Fruit fly (Drosophila melanogaster): ENCODE results near the gene CG31751.

CG31751 gene

DNA sequence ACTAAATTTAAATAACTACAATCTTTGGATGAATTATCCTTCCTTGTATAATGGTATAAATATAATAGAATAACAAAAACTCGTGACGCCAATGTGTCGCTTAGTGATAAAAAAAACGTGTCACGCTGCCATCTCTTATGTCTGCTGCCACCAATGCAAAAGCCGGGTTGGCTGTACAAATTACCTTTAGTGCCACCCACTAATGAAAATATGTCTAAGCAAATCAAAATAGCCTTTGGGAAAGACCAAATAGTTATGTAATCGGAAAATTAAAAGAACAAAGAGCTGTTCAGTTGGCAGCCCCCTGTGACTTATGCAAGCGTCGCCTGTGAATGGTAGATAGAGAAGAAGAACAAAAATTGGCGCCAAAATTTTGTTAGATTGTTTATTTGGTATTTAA lies 12.4 kb downstream of the CG31751 start, which contains the start of gene CG10336 (continued):
- no peak for TF ChIP-seq Neu2 (GFP tag; optimal IDR thresholded peaks at IDR 0.05; ENCODE audit: borderline replicate concordance)
- no peak for TF ChIP-seq CG7786 (GFP tag; optimal IDR thresholded peaks at IDR 0.05)
- TF ChIP-seq bab2 (GFP tag; optimal IDR thresholded peaks at IDR 0.05) = no peak
- no peak for TF ChIP-seq CG2202 (tag; optimal IDR thresholded peaks at IDR 0.05)
- no peak for TF ChIP-seq CG33213 (GFP tag; optimal IDR thresholded peaks at IDR 0.05)
- peak; percentile 93 for TF ChIP-seq E2f1 (GFP tag; IDR thresholded peaks at IDR 0.05)
- no peak for TF ChIP-seq CG14050 (GFP tag; IDR thresholded peaks at IDR 0.05)
- TF ChIP-seq vvl (GFP tag; IDR thresholded peaks at IDR 0.05) = peak; percentile 48
- peak; percentile 39; the same call in 1 of the 2 replicates for TF ChIP-seq unc-4 (GFP tag; IDR thresholded peaks at IDR 0.05; ENCODE audit: partially characterized antibody)
- 0 out of 2 replicates have a peak, but pooled peaks have one; percentile 12 for TF ChIP-seq CG32532 (GFP tag; IDR thresholded peaks at IDR 0.05)
- TF ChIP-seq inv (GFP tag; IDR thresholded peaks at IDR 0.05; ENCODE audit: partially characterized antibody) = peak; percentile 61
- TF ChIP-seq Dref (GFP tag; IDR thresholded peaks at IDR 0.05) = peak; percentile 34; the same call in 1 of the 2 replicates
- TF ChIP-seq CG42726 (GFP tag; IDR thresholded peaks at IDR 0.05; ENCODE audit: partially characterized antibody) = no peak
- peak; percentile 42; the same call in 1 of the 2 replicates for TF ChIP-seq bbx (GFP tag; IDR thresholded peaks at IDR 0.05; ENCODE audit: partially characterized antibody)
- peak; percentile 61 for TF ChIP-seq Scr (GFP tag; IDR thresholded peaks at IDR 0.05; ENCODE audit: partially characterized antibody)
- TF ChIP-seq CG3065 (GFP tag; optimal IDR thresholded peaks at IDR 0.05) = no peak
- peak; percentile 53 for TF ChIP-seq Sry-β (GFP tag; optimal IDR thresholded peaks at IDR 0.05)
- TF ChIP-seq MESR4 (GFP tag; optimal IDR thresholded peaks at IDR 0.05) = peak; percentile 64
- TF ChIP-seq zfh1 (GFP tag; IDR thresholded peaks at IDR 0.05) = no peak
- 0 out of 3 replicates have a peak, but pooled peaks have one; percentile 30 for TF ChIP-seq CG7963 (GFP tag; IDR thresholded peaks at IDR 0.05; ENCODE audit: partially characterized antibody)
- no peak for TF ChIP-seq Hr78 (GFP tag; optimal IDR thresholded peaks at IDR 0.05)
- TF ChIP-seq gcm (GFP tag; optimal IDR thresholded peaks at IDR 0.05) = no peak
- TF ChIP-seq phol (tag; optimal IDR thresholded peaks at IDR 0.05) = peak; percentile 50
- peak; percentile 55 for TF ChIP-seq CG15514 (GFP tag; optimal IDR thresholded peaks at IDR 0.05)
- TF ChIP-seq Lpt (GFP tag; optimal IDR thresholded peaks at IDR 0.05) = no peak
- TF ChIP-seq hbn (GFP tag; IDR thresholded peaks at IDR 0.05; ENCODE audit: partially characterized antibody) = peak; percentile 59
- peak; percentile 9 for TF ChIP-seq Lhr (GFP tag; optimal IDR thresholded peaks at IDR 0.05)
- no peak for TF ChIP-seq Ptx1 (GFP tag; IDR thresholded peaks at IDR 0.05)
- peak; percentile 75 for TF ChIP-seq Dll (GFP tag; IDR thresholded peaks at IDR 0.05; ENCODE audit: partially characterized antibody)
- no peak for TF ChIP-seq CG7839 (tag; optimal IDR thresholded peaks at IDR 0.05)
- no peak for TF ChIP-seq Optix (GFP tag; IDR thresholded peaks at IDR 0.05)
- TF ChIP-seq Opbp (GFP tag; IDR thresholded peaks at IDR 0.05; ENCODE audit: partially characterized antibody) = peak; percentile 36; the same call in 1 of the 3 replicates
- TF ChIP-seq zen2 (GFP tag; IDR thresholded peaks at IDR 0.05; ENCODE audit: partially characterized antibody) = peak; percentile 57; the same call in 1 of the 3 replicates
- no peak for TF ChIP-seq CG8281 (tag; optimal IDR thresholded peaks at IDR 0.05)
- TF ChIP-seq TFAM (GFP tag; optimal IDR thresholded peaks at IDR 0.05) = no peak
- TF ChIP-seq Six4 (GFP tag; optimal IDR thresholded peaks at IDR 0.05) = no peak
- TF ChIP-seq fd102C (GFP tag; optimal IDR thresholded peaks at IDR 0.05) = no peak
- no peak for TF ChIP-seq lab (GFP tag; optimal IDR thresholded peaks at IDR 0.05)
- no peak for TF ChIP-seq Dad (GFP tag; optimal IDR thresholded peaks at IDR 0.05)
- peak in 1 of 2 experiments; percentile 10 for TF ChIP-seq crp (GFP tag; optimal IDR thresholded peaks at IDR 0.05)
- 0 out of 3 replicates have a peak, but pooled peaks have one; percentile 8 for TF ChIP-seq HLH4C (GFP tag; IDR thresholded peaks at IDR 0.05; ENCODE audit: partially characterized antibody)
- peak; percentile 2 for TF ChIP-seq Nf-YB (GFP tag; optimal IDR thresholded peaks at IDR 0.05)
- TF ChIP-seq Hr51 (GFP tag; optimal IDR thresholded peaks at IDR 0.05) = no peak
- no peak for TF ChIP-seq Fer3 (tag; optimal IDR thresholded peaks at IDR 0.05)
- no peak for TF ChIP-seq hth (optimal IDR thresholded peaks at IDR 0.05)
- no peak for TF ChIP-seq CG4424 (GFP tag; optimal IDR thresholded peaks at IDR 0.05)
- no peak for TF ChIP-seq ewg (GFP tag; optimal IDR thresholded peaks at IDR 0.05)

All from whole organism, embryonic.